Fruit fly (Drosophila melanogaster) whole organism, embryonic: ENCODE data around the gene CG10211.

Experiments
- Antp ChIP-seq: fragments of 200-800 bp; sonication (Bioruptor generic); optimal IDR thresholded peaks from 3 replicates; lab custom pipeline; 2016; ENCODE audit warnings: missing biosample characterization, missing genetic modification characterization
- BEAF-32 ChIP-seq: fragments of 200-800 bp; sonication (Bioruptor generic); optimal IDR thresholded peaks from 3 replicates; lab custom pipeline; 2017; ENCODE audit warnings: missing biosample characterization, missing genetic modification characterization, mild to moderate bottlenecking, moderate library complexity, missing genetic modification reagents
- CG11093 ChIP-seq: fragments of 200-800 bp; sonication (Bioruptor generic); IDR thresholded peaks from 3 replicates; pipeline ENCODE4 v1.3.6; 2022; ENCODE audit warnings: missing biosample characterization, missing genetic modification characterization
- CG11247 ChIP-seq: fragments of 200-800 bp; sonication (Bioruptor generic); IDR thresholded peaks from 2 replicates; pipeline ENCODE4 v1.3.6; 2022; ENCODE audit warnings: missing biosample characterization, missing genetic modification characterization
- CG11504 ChIP-seq: fragments of 200-800 bp; sonication (Bioruptor generic); optimal IDR thresholded peaks from 3 replicates; lab custom pipeline; 2019; ENCODE audit warnings: missing biosample characterization, mild to moderate bottlenecking, missing genetic modification characterization, moderate library complexity
- CG11695 ChIP-seq: fragments of 200-800 bp; sonication (Bioruptor generic); IDR thresholded peaks from 3 replicates; pipeline ENCODE4 v1.3.6; 2022; ENCODE audit warnings: missing biosample characterization, missing genetic modification characterization
- CG12391 ChIP-seq: fragments of 200-800 bp; sonication (Bioruptor generic); optimal IDR thresholded peaks from 3 replicates; lab custom pipeline; 2018; ENCODE audit warnings: missing biosample characterization, mild to moderate bottlenecking, missing genetic modification characterization, moderate library complexity
- CG13123 ChIP-seq: fragments of 200-800 bp; sonication (Bioruptor generic); optimal IDR thresholded peaks from 2 replicates; lab custom pipeline; 2016; ENCODE audit warnings: missing biosample characterization, missing genetic modification characterization
- CG13624 ChIP-seq: fragments of 200-800 bp; sonication (Bioruptor generic); optimal IDR thresholded peaks from 2 replicates; lab custom pipeline; 2016; ENCODE audit warnings: missing biosample characterization, missing genetic modification characterization
- CG14014 ChIP-seq: fragments of 200-800 bp; sonication (Bioruptor generic); IDR thresholded peaks from 2 replicates; pipeline ENCODE4 v1.3.6; 2022; ENCODE audit warnings: missing biosample characterization, missing genetic modification characterization
- CG14710 ChIP-seq: fragments of 200-800 bp; sonication (Bioruptor generic); optimal IDR thresholded peaks from 3 replicates; lab custom pipeline; 2019; ENCODE audit warnings: missing biosample characterization, mild to moderate bottlenecking, missing genetic modification characterization, moderate library complexity
- CG15073 ChIP-seq: fragments of 200-800 bp; sonication (Bioruptor generic); optimal IDR thresholded peaks from 2 replicates; lab custom pipeline; 2016; ENCODE audit warnings: missing biosample characterization, missing genetic modification characterization
- CG1602 ChIP-seq: fragments of 200-800 bp; sonication (Bioruptor generic); optimal IDR thresholded peaks from 3 replicates; lab custom pipeline; 2016; ENCODE audit warnings: missing biosample characterization, missing genetic modification characterization
- CG1603 ChIP-seq: fragments of 200-800 bp; sonication (Bioruptor generic); optimal IDR thresholded peaks from 2 replicates; lab custom pipeline; 2019; ENCODE audit warnings: missing biosample characterization, mild to moderate bottlenecking, missing genetic modification characterization, moderate library complexity
- CG16779 ChIP-seq: fragments of 200-800 bp; sonication (Bioruptor generic); IDR thresholded peaks from 2 replicates; pipeline ENCODE4 v1.3.6; 2022; ENCODE audit warnings: missing biosample characterization, missing genetic modification characterization
- CG18011 ChIP-seq: fragments of 200-800 bp; sonication (Bioruptor generic); optimal IDR thresholded peaks from 2 replicates; lab custom pipeline; 2017; ENCODE audit warnings: missing biosample characterization, missing genetic modification characterization, mild to moderate bottlenecking, moderate library complexity, missing genotype
- CG18262 ChIP-seq: fragments of 200-800 bp; optimal IDR thresholded peaks from 3 replicates; lab custom pipeline; 2019; ENCODE audit warnings: missing biosample characterization, mild to moderate bottlenecking, missing genetic modification characterization, moderate library complexity
- CG2129 ChIP-seq: fragments of 200-800 bp; sonication (Bioruptor generic); IDR thresholded peaks from 2 replicates; pipeline ENCODE4 v1.3.6; 2022; ENCODE audit warnings: missing biosample characterization, missing genetic modification characterization; ENCODE audit not compliant: partially characterized antibody
- CG7987 ChIP-seq: fragments of 200-800 bp; sonication (Bioruptor generic); optimal IDR thresholded peaks from 2 replicates; lab custom pipeline; 2018; ENCODE audit warnings: missing biosample characterization, mild to moderate bottlenecking, missing genetic modification characterization, moderate library complexity
- CG9437 ChIP-seq: fragments of 200-800 bp; sonication (Bioruptor generic); optimal IDR thresholded peaks from 2 replicates; lab custom pipeline; 2018; ENCODE audit warnings: missing biosample characterization, mild to moderate bottlenecking, missing genetic modification characterization
- D19A ChIP-seq: fragments of 200-800 bp; optimal IDR thresholded peaks from 3 replicates; lab custom pipeline; 2019; ENCODE audit warnings: missing biosample characterization, mild to moderate bottlenecking, missing genetic modification characterization, moderate library complexity
- Drgx ChIP-seq: fragments of 200-800 bp; sonication (Bioruptor generic); IDR thresholded peaks from 2 replicates; pipeline ENCODE4 v1.3.6; 2022; ENCODE audit warnings: missing biosample characterization, missing genetic modification characterization
- ERR ChIP-seq: fragments of 200-800 bp; sonication (Bioruptor generic); optimal IDR thresholded peaks from 2 replicates; lab custom pipeline; 2016; ENCODE audit warnings: missing biosample characterization, missing genetic modification characterization
- Gsc ChIP-seq: fragments of 200-800 bp; sonication (Bioruptor generic); IDR thresholded peaks from 2 replicates; pipeline ENCODE4 v1.3.6; 2022; ENCODE audit warnings: missing biosample characterization, missing genetic modification characterization
- HLH3B ChIP-seq: fragments of 200-800 bp; sonication (Bioruptor generic); IDR thresholded peaks from 2 replicates; pipeline ENCODE4 v1.3.6; 2022; ENCODE audit warnings: missing biosample characterization, missing genetic modification characterization
- Hsf ChIP-seq: fragments of 200-800 bp; sonication (Bioruptor generic); optimal IDR thresholded peaks from 3 replicates; lab custom pipeline; 2016; ENCODE audit warnings: missing biosample characterization, missing genetic modification characterization
- MESR4 ChIP-seq: fragments of 200-800 bp; sonication (Bioruptor generic); optimal IDR thresholded peaks from 2 replicates; lab custom pipeline; 2018; ENCODE audit warnings: missing biosample characterization, mild to moderate bottlenecking, missing genetic modification characterization, moderate library complexity
- Mad ChIP-seq: fragments of 200-800 bp; sonication (Bioruptor generic); optimal IDR thresholded peaks from 2 replicates; lab custom pipeline; 2016; ENCODE audit warnings: missing biosample characterization, missing genetic modification characterization
- Meics ChIP-seq: fragments of 200-800 bp; sonication (Bioruptor generic); optimal IDR thresholded peaks from 2 replicates; lab custom pipeline; 2017; ENCODE audit warnings: missing biosample characterization, mild to moderate bottlenecking, missing genetic modification characterization
- Myb ChIP-seq: fragments of 200-800 bp; sonication (Bioruptor generic); optimal IDR thresholded peaks from 2 replicates; lab custom pipeline; 2016; ENCODE audit warnings: missing biosample characterization, missing genetic modification characterization
- Nf-YA ChIP-seq: fragments of 200-800 bp; sonication (Bioruptor generic); IDR thresholded peaks from 2 replicates; pipeline ENCODE4 v1.3.6; 2022; ENCODE audit warnings: missing biosample characterization, missing genetic modification characterization
- Oli ChIP-seq: fragments of 200-800 bp; sonication (Bioruptor generic); optimal IDR thresholded peaks from 2 replicates; lab custom pipeline; 2018; ENCODE audit warnings: missing biosample characterization, mild to moderate bottlenecking, missing genetic modification characterization, moderate library complexity
- Spps ChIP-seq: fragments of 200-800 bp; sonication (Bioruptor generic); optimal IDR thresholded peaks from 2 replicates; lab custom pipeline; 2018; ENCODE audit warnings: missing biosample characterization, mild to moderate bottlenecking, missing genetic modification characterization
- abd-A ChIP-seq: fragments of 200-800 bp; sonication (Bioruptor generic); optimal IDR thresholded peaks from 3 replicates; lab custom pipeline; 2019; ENCODE audit warnings: missing biosample characterization, mild to moderate bottlenecking, missing genetic modification characterization, moderate library complexity
- al ChIP-seq: fragments of 200-800 bp; sonication (Bioruptor generic); IDR thresholded peaks from 2 replicates; pipeline ENCODE4 v1.3.6; 2022; ENCODE audit warnings: missing biosample characterization, missing genetic modification characterization
- ato ChIP-seq: fragments of 200-800 bp; sonication (Bioruptor generic); IDR thresholded peaks from 2 replicates; pipeline ENCODE4 v1.3.6; 2022; ENCODE audit warnings: missing biosample characterization, missing genetic modification characterization; ENCODE audit not compliant: partially characterized antibody
- cad ChIP-seq: fragments of >200 bp; optimal IDR thresholded peaks from 2 replicates; lab custom pipeline; 2017; ENCODE audit warnings: missing biosample characterization, missing genetic modification characterization
- dpn ChIP-seq, 2 experiments: fragments of 200-800 bp; sonication (Bioruptor generic); optimal IDR thresholded peaks; 3 replicates each; lab custom pipeline; 2016; ENCODE audit warnings: missing biosample characterization in 2 of 2, missing genetic modification characterization in 2 of 2
- jumu ChIP-seq: fragments of 200-800 bp; sonication (Bioruptor generic); optimal IDR thresholded peaks from 3 replicates; lab custom pipeline; 2016; ENCODE audit warnings: missing biosample characterization, missing genetic modification characterization
- kni ChIP-seq: fragments of 200-800 bp; sonication (Bioruptor generic); optimal IDR thresholded peaks from 3 replicates; lab custom pipeline; 2017; ENCODE audit warnings: mild to moderate bottlenecking, missing biosample characterization, missing genetic modification reagents, missing genetic modification characterization
- lab ChIP-seq: fragments of 200-800 bp; sonication (Bioruptor generic); optimal IDR thresholded peaks from 3 replicates; lab custom pipeline; 2017; ENCODE audit warnings: missing biosample characterization, missing genetic modification characterization, mild to moderate bottlenecking, moderate library complexity, missing genetic modification reagents
- oc ChIP-seq: fragments of 200-800 bp; sonication (Bioruptor generic); optimal IDR thresholded peaks from 2 replicates; lab custom pipeline; 2018; ENCODE audit warnings: missing biosample characterization, mild to moderate bottlenecking, missing genetic modification characterization, moderate library complexity
- pho ChIP-seq: fragments of 200-800 bp; sonication (Bioruptor generic); optimal IDR thresholded peaks from 2 replicates; lab custom pipeline; 2016; ENCODE audit warnings: missing biosample characterization, missing genetic modification characterization
- pnt ChIP-seq: fragments of 200-800 bp; sonication (Bioruptor generic); optimal IDR thresholded peaks from 3 replicates; lab custom pipeline; 2016; ENCODE audit warnings: missing biosample characterization, missing genetic modification characterization
- prd ChIP-seq, 3 experiments: fragments of >200 bp in 2 of 3; fragments of 200-800 bp in 1 of 3; sonication (Bioruptor generic) in 1 of 3; optimal IDR thresholded peaks in 2 of 3; IDR thresholded peaks in 1 of 3; 2 replicates in 2 of 3; 3 replicates in 1 of 3; pipeline versions ENCODE4 v1.3.6 to Lab custom; 2017 to 2022; ENCODE audit warnings: missing biosample characterization in 1 of 3, missing genetic modification characterization in 1 of 3
- ro ChIP-seq: fragments of 200-800 bp; sonication (Bioruptor generic); IDR thresholded peaks from 2 replicates; pipeline ENCODE4 v1.3.6; 2022; ENCODE audit warnings: missing biosample characterization, missing genetic modification characterization
- sens-2 ChIP-seq: fragments of 200-800 bp; sonication (Bioruptor generic); IDR thresholded peaks from 2 replicates; pipeline ENCODE4 v1.3.6; 2022; ENCODE audit warnings: missing biosample characterization, missing genetic modification characterization
- sqz ChIP-seq: fragments of 200-800 bp; sonication (Bioruptor generic); optimal IDR thresholded peaks from 3 replicates; lab custom pipeline; 2018; ENCODE audit warnings: missing biosample characterization, mild to moderate bottlenecking, missing genetic modification characterization
- stc ChIP-seq: fragments of 200-800 bp; sonication (Bioruptor generic); IDR thresholded peaks from 2 replicates; pipeline ENCODE4 v1.3.6; 2022; ENCODE audit warnings: missing biosample characterization, missing genetic modification characterization
- toy ChIP-seq: fragments of 200-800 bp; sonication (Bioruptor generic); IDR thresholded peaks from 2 replicates; pipeline ENCODE4 v1.3.6; 2022; ENCODE audit warnings: missing biosample characterization, missing genetic modification characterization
- zen2 ChIP-seq: fragments of 200-800 bp; sonication (Bioruptor generic); IDR thresholded peaks from 3 replicates; pipeline ENCODE4 v1.3.6; 2022; ENCODE audit warnings: missing biosample characterization, missing genetic modification characterization; ENCODE audit not compliant: partially characterized antibody

The CG10211 gene

DNA sequence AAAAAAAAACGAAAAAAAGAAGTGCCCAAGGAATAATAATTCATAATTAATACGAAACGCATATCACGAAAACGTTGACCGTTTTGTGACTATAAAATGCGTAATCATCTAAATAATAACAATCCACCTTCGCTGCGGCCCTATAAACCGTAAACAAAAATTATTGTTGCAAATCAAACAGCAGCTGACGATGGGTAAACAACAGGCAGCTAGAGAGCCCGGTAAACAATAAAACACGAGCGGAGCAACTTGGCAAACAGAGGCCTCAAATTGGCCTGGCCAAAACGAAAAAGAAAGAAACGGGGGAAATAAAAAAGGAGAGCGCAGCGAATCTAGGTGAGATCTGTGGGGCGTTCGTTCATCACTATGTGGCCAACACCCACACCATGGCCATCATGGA is 50.3 kb downstream of the CG10211 start (continued):
- TF ChIP-seq al (GFP tag; lab: Robert Waterston, UW): no peak
- no peak for TF ChIP-seq oc (tag; lab: Kevin White, UChicago)
- no peak for TF ChIP-seq Mad (GFP tag; lab: Kevin White, UChicago)
- no peak for TF ChIP-seq CG2129
- peak; percentile 13 for TF ChIP-seq ERR (GFP tag; lab: Kevin White, UChicago)
- peak; percentile 61 for TF ChIP-seq pho (GFP tag; lab: Kevin White, UChicago)
- no peak for TF ChIP-seq abd-A (tag; lab: Kevin White, UChicago)
- no peak for TF ChIP-seq MESR4 (GFP tag; lab: Kevin White, UChicago)
- TF ChIP-seq CG1603: peak; percentile 5
- TF ChIP-seq Nf-YA: no peak
- no peak for TF ChIP-seq CG11093 (GFP tag; lab: Robert Waterston, UW)
- TF ChIP-seq Meics (GFP tag; lab: Kevin White, UChicago): peak; percentile 51
- peak; percentile 29 for TF ChIP-seq Myb (GFP tag; lab: Kevin White, UChicago)
- TF ChIP-seq CG7987 (GFP tag; lab: Kevin White, UChicago): peak; percentile 74
- TF ChIP-seq CG11695: peak; percentile 49; the same call in 2 of the 3 replicates
- no peak for TF ChIP-seq CG15073 (GFP tag; lab: Kevin White, UChicago)
- TF ChIP-seq Oli (tag; lab: Kevin White, UChicago): no peak
- no peak for TF ChIP-seq CG14710 (tag; lab: Kevin White, UChicago)
- TF ChIP-seq Spps (tag; lab: Kevin White, UChicago): no peak
- 0 out of 2 replicates have a peak, but pooled peaks have one; percentile 9 for TF ChIP-seq CG11247 (GFP tag; lab: Robert Waterston, UW)
- TF ChIP-seq BEAF-32: no peak
- peak; percentile 59; the same call in 1 of the 2 replicates for TF ChIP-seq CG14014
- TF ChIP-seq ro (GFP tag; lab: Robert Waterston, UW): no peak
- no peak for TF ChIP-seq jumu (GFP tag; lab: Kevin White, UChicago)
- no peak for TF ChIP-seq CG9437
- TF ChIP-seq Hsf (GFP tag; lab: Kevin White, UChicago): peak; percentile 3
- no peak for TF ChIP-seq Gsc (GFP tag; lab: Robert Waterston, UW)
- TF ChIP-seq HLH3B (GFP tag; lab: Robert Waterston, UW): no peak
- no peak for TF ChIP-seq toy (GFP tag; lab: Robert Waterston, UW)
- peak; percentile 6 for TF ChIP-seq CG13123
- no peak for TF ChIP-seq D19A (tag; lab: Kevin White, UChicago)
- peak; percentile 42 for TF ChIP-seq CG13624 (GFP tag; lab: Kevin White, UChicago)
- no peak for TF ChIP-seq sqz
- peak in 1 of 2 experiments; percentile 50 for TF ChIP-seq dpn (GFP tag; optimal IDR thresholded peaks at IDR 0.05; lab: Kevin White, UChicago)
- TF ChIP-seq ato (GFP tag; lab: Robert Waterston, UW): no peak
- TF ChIP-seq stc (GFP tag; lab: Robert Waterston, UW): peak; percentile 28; the same call in 1 of the 2 replicates
- TF ChIP-seq lab (GFP tag; lab: Kevin White, UChicago): peak; percentile 87
- peak; percentile 4 for TF ChIP-seq pnt (GFP tag; lab: Kevin White, UChicago)
- TF ChIP-seq cad (GFP tag; lab: Kevin White, UChicago): no peak
- no peak for TF ChIP-seq Drgx (GFP tag; lab: Robert Waterston, UW)
- TF ChIP-seq CG18262: no peak
- no peak for TF ChIP-seq CG16779 (GFP tag; lab: Robert Waterston, UW)
- TF ChIP-seq zen2: no peak
- peak; percentile 44 for TF ChIP-seq CG18011 (GFP tag; lab: Kevin White, UChicago)
- no peak for TF ChIP-seq CG1602 (GFP tag; lab: Kevin White, UChicago)
- no peak for TF ChIP-seq prd (optimal IDR thresholded peaks at IDR 0.05; lab: Kevin White, UChicago)
- TF ChIP-seq prd (GFP tag; IDR thresholded peaks at IDR 0.05; lab: Robert Waterston, UW): no peak
- no peak for TF ChIP-seq CG12391 (tag; lab: Kevin White, UChicago)
- TF ChIP-seq CG11504: peak; percentile 5
- TF ChIP-seq sens-2 (GFP tag; lab: Robert Waterston, UW): no peak
- TF ChIP-seq kni (GFP tag; lab: Kevin White, UChicago): no peak
- peak; percentile 10 for TF ChIP-seq Antp (GFP tag; lab: Kevin White, UChicago)
